Fruit fly (Drosophila melanogaster) whole organism, embryonic: ENCODE measurements around the gene SmydA-2.
A peak's percentile ranks its signal among the peaks of the same experiment; 100 is the strongest.

Experiments
- BEAF-32 ChIP-seq: fragments of 200-800 bp; sonication (Bioruptor generic); optimal IDR thresholded peaks from 3 replicates; lab custom pipeline; 2017; ENCODE audit warnings: missing biosample characterization, missing genetic modification characterization, mild to moderate bottlenecking, moderate library complexity, missing genetic modification reagents
- C15 ChIP-seq: fragments of 200-800 bp; sonication (Bioruptor generic); IDR thresholded peaks from 3 replicates; pipeline ENCODE4 v1.3.6; 2022; ENCODE audit warnings: missing biosample characterization, missing genetic modification characterization
- CG11696 ChIP-seq: fragments of 200-800 bp; sonication (Bioruptor generic); IDR thresholded peaks from 2 replicates; pipeline ENCODE4 v1.3.6; 2022; ENCODE audit warnings: missing biosample characterization, missing genetic modification characterization
- CG13894 ChIP-seq: fragments of 200-800 bp; sonication (Bioruptor generic); optimal IDR thresholded peaks from 3 replicates; lab custom pipeline; 2018; ENCODE audit warnings: missing biosample characterization, mild to moderate bottlenecking, missing genetic modification characterization, moderate library complexity
- CG16815 ChIP-seq: fragments of 200-800 bp; sonication (Bioruptor generic); optimal IDR thresholded peaks from 3 replicates; lab custom pipeline; 2017; ENCODE audit warnings: missing biosample characterization, mild to moderate bottlenecking, missing genetic modification characterization
- CG4360 ChIP-seq: fragments of 200-800 bp; sonication (Bioruptor generic); IDR thresholded peaks from 2 replicates; pipeline ENCODE4 v1.3.6; 2022; ENCODE audit warnings: missing biosample characterization, missing genetic modification characterization
- CG4617 ChIP-seq: fragments of 200-800 bp; sonication (Bioruptor generic); optimal IDR thresholded peaks from 3 replicates; lab custom pipeline; 2016; ENCODE audit warnings: missing biosample characterization, missing genetic modification characterization, borderline replicate concordance
- CG5953 ChIP-seq: fragments of 200-800 bp; sonication (Bioruptor generic); IDR thresholded peaks from 2 replicates; pipeline ENCODE4 v1.3.6; 2022; ENCODE audit warnings: missing biosample characterization, missing genetic modification characterization
- CG6175 ChIP-seq: fragments of 200-800 bp; sonication (Bioruptor generic); IDR thresholded peaks from 3 replicates; pipeline ENCODE4 v1.3.6; 2022; ENCODE audit warnings: missing biosample characterization, missing genetic modification characterization
- CG6765 ChIP-seq: fragments of 200-800 bp; sonication (Bioruptor generic); optimal IDR thresholded peaks from 3 replicates; lab custom pipeline; 2017; ENCODE audit warnings: missing biosample characterization, mild to moderate bottlenecking, missing genetic modification characterization
- CG7786 ChIP-seq: fragments of 200-800 bp; sonication (Bioruptor generic); optimal IDR thresholded peaks from 2 replicates; lab custom pipeline; 2016; ENCODE audit warnings: missing biosample characterization, missing genetic modification characterization
- CG9727 ChIP-seq: fragments of 200-800 bp; sonication (Bioruptor generic); optimal IDR thresholded peaks from 3 replicates; lab custom pipeline; 2017; ENCODE audit warnings: missing biosample characterization, mild to moderate bottlenecking, missing genetic modification characterization
- D19A ChIP-seq: fragments of 200-800 bp; optimal IDR thresholded peaks from 3 replicates; lab custom pipeline; 2019; ENCODE audit warnings: missing biosample characterization, mild to moderate bottlenecking, missing genetic modification characterization, moderate library complexity
- Doc2 ChIP-seq: fragments of 200-800 bp; sonication (Bioruptor generic); IDR thresholded peaks from 2 replicates; pipeline ENCODE4 v1.3.6; 2022; ENCODE audit warnings: missing biosample characterization, missing genetic modification characterization
- Hr3 ChIP-seq: fragments of 200-800 bp; sonication (Bioruptor generic); optimal IDR thresholded peaks from 3 replicates; lab custom pipeline; 2016; ENCODE audit warnings: missing biosample characterization, missing genetic modification characterization
- Hsf ChIP-seq: fragments of 200-800 bp; sonication (Bioruptor generic); optimal IDR thresholded peaks from 3 replicates; lab custom pipeline; 2016; ENCODE audit warnings: missing biosample characterization, missing genetic modification characterization
- MESR4 ChIP-seq: fragments of 200-800 bp; sonication (Bioruptor generic); optimal IDR thresholded peaks from 2 replicates; lab custom pipeline; 2018; ENCODE audit warnings: missing biosample characterization, mild to moderate bottlenecking, missing genetic modification characterization, moderate library complexity
- MTF-1 ChIP-seq: fragments of 200-800 bp; sonication (Bioruptor generic); optimal IDR thresholded peaks from 2 replicates; lab custom pipeline; 2018; ENCODE audit warnings: missing biosample characterization, mild to moderate bottlenecking, missing genetic modification characterization, borderline replicate concordance
- Optix ChIP-seq: fragments of 200-800 bp; sonication (Bioruptor generic); IDR thresholded peaks from 3 replicates; pipeline ENCODE4 v1.3.6; 2022; ENCODE audit warnings: missing biosample characterization, missing genetic modification characterization
- TFAM ChIP-seq: fragments of 200-800 bp; sonication (Bioruptor generic); optimal IDR thresholded peaks from 2 replicates; lab custom pipeline; 2017; ENCODE audit warnings: missing biosample characterization, missing genetic modification characterization, inconsistent platforms
- ash1 ChIP-seq: fragments of 200-800 bp; sonication (Bioruptor generic); optimal IDR thresholded peaks from 2 replicates; lab custom pipeline; 2018; ENCODE audit warnings: missing biosample characterization, mild to moderate bottlenecking, missing genetic modification characterization
- bab2 ChIP-seq: fragments of 200-800 bp; sonication (Bioruptor generic); optimal IDR thresholded peaks from 2 replicates; lab custom pipeline; 2016; ENCODE audit warnings: missing biosample characterization, missing genetic modification characterization
- danr ChIP-seq: fragments of 200-800 bp; sonication (Bioruptor generic); IDR thresholded peaks from 2 replicates; pipeline ENCODE4 v1.3.6; 2022; ENCODE audit warnings: missing biosample characterization, missing genetic modification characterization
- ewg ChIP-seq: fragments of 200-800 bp; sonication (Bioruptor generic); optimal IDR thresholded peaks from 3 replicates; lab custom pipeline; 2017; ENCODE audit warnings: mild to moderate bottlenecking, missing biosample characterization, missing genetic modification reagents, missing genetic modification characterization
- ham ChIP-seq: fragments of 200-800 bp; sonication (Bioruptor generic); IDR thresholded peaks from 2 replicates; pipeline ENCODE4 v1.3.6; 2022; ENCODE audit warnings: missing biosample characterization, missing genetic modification characterization
- ken ChIP-seq: fragments of 200-800 bp; sonication (Bioruptor generic); IDR thresholded peaks from 3 replicates; pipeline ENCODE4 v1.3.6; 2022; ENCODE audit warnings: missing biosample characterization, missing genetic modification characterization
- rib ChIP-seq: fragments of 200-800 bp; sonication (Bioruptor generic); IDR thresholded peaks from 2 replicates; pipeline ENCODE4 v1.3.6; 2022; ENCODE audit warnings: missing biosample characterization, missing genetic modification characterization
- scrt ChIP-seq: fragments of 200-800 bp; sonication (Bioruptor generic); optimal IDR thresholded peaks from 2 replicates; lab custom pipeline; 2018; ENCODE audit warnings: missing biosample characterization, mild to moderate bottlenecking, missing genetic modification characterization, moderate library complexity
- sd ChIP-seq: fragments of 200-800 bp; sonication (Bioruptor generic); optimal IDR thresholded peaks from 3 replicates; lab custom pipeline; 2018; ENCODE audit warnings: missing biosample characterization, mild to moderate bottlenecking, missing genetic modification characterization, moderate library complexity
- so ChIP-seq: fragments of 200-800 bp; sonication (Bioruptor generic); IDR thresholded peaks from 3 replicates; pipeline ENCODE4 v1.3.6; 2022; ENCODE audit warnings: missing biosample characterization, missing genetic modification characterization
- toy ChIP-seq: fragments of 200-800 bp; sonication (Bioruptor generic); IDR thresholded peaks from 2 replicates; pipeline ENCODE4 v1.3.6; 2022; ENCODE audit warnings: missing biosample characterization, missing genetic modification characterization
- unc-4 ChIP-seq: fragments of 200-800 bp; sonication (Bioruptor generic); IDR thresholded peaks from 2 replicates; pipeline ENCODE4 v1.3.6; 2022; ENCODE audit warnings: missing biosample characterization, missing genetic modification characterization; ENCODE audit not compliant: partially characterized antibody
- unpg ChIP-seq: fragments of 200-800 bp; sonication (Bioruptor generic); optimal IDR thresholded peaks from 3 replicates; lab custom pipeline; 2018; ENCODE audit warnings: missing biosample characterization, mild to moderate bottlenecking, missing genetic modification characterization, moderate library complexity
- vfl ChIP-seq: fragments of 200-800 bp; sonication (Bioruptor generic); optimal IDR thresholded peaks from 2 replicates; lab custom pipeline; 2016; ENCODE audit warnings: missing biosample characterization, missing genetic modification characterization

SmydA-2 gene

DNA sequence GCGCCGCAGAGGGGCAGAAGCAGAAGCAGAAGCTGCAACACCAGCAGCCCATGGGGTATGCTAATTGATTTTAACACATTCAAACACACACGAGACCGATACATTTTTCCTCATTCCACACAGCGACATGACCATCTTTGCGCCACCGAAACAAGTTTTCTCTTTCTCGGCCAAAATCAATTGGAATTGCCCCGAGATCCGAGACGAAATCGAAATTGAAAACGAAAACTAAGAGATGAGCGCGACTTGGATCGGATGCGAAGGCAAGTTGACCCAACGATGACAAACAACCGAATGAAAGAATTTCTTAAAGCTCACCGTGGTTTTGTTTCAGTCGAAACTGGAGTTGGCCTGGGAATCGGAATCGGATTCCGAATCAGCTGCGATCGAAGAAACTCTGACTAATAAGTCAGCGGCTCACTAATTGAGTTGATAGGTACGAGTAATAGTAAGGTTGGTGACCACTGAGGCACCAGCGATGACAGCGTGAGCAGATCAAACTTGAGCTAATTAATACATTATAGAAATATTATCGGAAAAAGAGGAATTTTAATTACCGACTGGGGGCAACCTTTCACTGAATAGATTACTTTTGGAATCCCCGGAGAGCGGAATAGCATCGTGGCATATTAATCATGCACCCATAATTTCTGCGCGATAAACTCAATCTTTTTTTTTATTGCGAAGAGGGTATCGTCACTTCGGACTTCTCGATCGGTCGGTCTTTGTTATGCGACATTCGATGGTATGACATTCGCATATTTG is 14.8 kb downstream of the SmydA-2 start, which contains the start of gene CG11619 (continued):
- TF ChIP-seq BEAF-32 (GFP tag; lab: Kevin White, UChicago) (peak; percentile 17), ewg (no peak), bab2 (GFP tag; lab: Kevin White, UChicago) (no peak), sd (tag; lab: Kevin White, UChicago) (peak; percentile 27), CG7786 (GFP tag; lab: Kevin White, UChicago) (no peak), CG4617 (GFP tag; lab: Kevin White, UChicago) (no peak), ken (GFP tag; lab: Robert Waterston, UW) (no peak)
- TF ChIP-seq, all 482 proteins: peak for 16

DNA sequence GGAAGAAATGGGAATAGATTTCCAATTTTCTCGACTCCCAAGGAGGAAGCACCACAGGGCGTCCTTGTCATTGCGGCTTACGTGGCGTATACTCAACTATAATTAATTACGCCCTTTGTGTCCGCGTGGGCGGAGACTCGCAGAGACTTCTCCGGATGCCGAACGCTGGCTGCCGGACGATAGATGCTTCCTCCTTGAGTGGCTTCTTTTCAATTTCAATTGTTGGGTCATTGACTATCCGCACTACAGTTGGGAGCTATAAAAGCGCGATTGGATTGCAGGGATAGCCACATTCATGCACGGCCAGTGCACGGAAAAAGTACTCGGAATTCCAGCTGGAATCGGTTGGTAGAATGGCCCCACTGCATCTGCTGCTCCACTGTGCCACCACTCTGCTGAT is 18.4 kb downstream of the SmydA-2 start, which contains the start of gene CG14075:
CG14075 (plus strand) TSS at position 301 of the 400 bp plus-strand sequence.
- no peak for TF ChIP-seq MESR4
- no peak for TF ChIP-seq CG13894 (tag; lab: Kevin White, UChicago)
- no peak for TF ChIP-seq Doc2
- TF ChIP-seq ash1 (GFP tag; lab: Kevin White, UChicago), result no peak
- no peak for TF ChIP-seq D19A (tag; lab: Kevin White, UChicago)
- no peak for TF ChIP-seq Optix (GFP tag; lab: Robert Waterston, UW)
- TF ChIP-seq CG4360 (GFP tag; lab: Robert Waterston, UW), result no peak
- no peak for TF ChIP-seq unpg
- no peak for TF ChIP-seq TFAM (GFP tag; lab: Kevin White, UChicago)
- TF ChIP-seq Hr3 (GFP tag; lab: Kevin White, UChicago), result no peak
- no peak for TF ChIP-seq C15 (GFP tag; lab: Robert Waterston, UW)
- TF ChIP-seq, all 482 proteins: peak for 0

DNA sequence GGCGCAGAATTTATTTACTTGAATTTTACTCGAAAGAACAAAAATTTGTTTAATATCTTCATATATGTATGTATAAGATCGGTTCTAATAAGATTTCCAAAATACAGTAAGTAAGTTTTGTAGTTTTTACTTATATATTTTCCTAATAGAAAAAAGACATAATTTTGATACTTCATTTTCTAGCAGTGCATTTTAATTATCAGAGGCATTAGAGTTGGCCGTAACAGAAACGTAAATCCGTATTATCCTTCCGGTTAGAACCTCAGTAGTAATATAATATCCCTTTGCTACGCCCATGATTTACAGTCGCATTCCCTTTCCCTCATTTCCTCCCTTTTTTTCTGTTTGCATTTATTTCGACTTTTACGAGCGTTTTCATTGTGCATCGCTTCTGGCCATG is 26.3 kb downstream of the SmydA-2 start:
- no peak for TF ChIP-seq danr
- no peak for TF ChIP-seq CG5953 (GFP tag; lab: Robert Waterston, UW)
- TF ChIP-seq CG16815 (GFP tag; lab: Kevin White, UChicago), result no peak
- TF ChIP-seq ham, result no peak
- TF ChIP-seq so (GFP tag; lab: Robert Waterston, UW), result no peak
- TF ChIP-seq CG6175 (GFP tag; lab: Robert Waterston, UW), result no peak
- TF ChIP-seq vfl (GFP tag; lab: Kevin White, UChicago), result no peak
- no peak for TF ChIP-seq CG11696 (GFP tag; lab: Robert Waterston, UW)
- no peak for TF ChIP-seq scrt
- no peak for TF ChIP-seq rib
- TF ChIP-seq toy (GFP tag; lab: Robert Waterston, UW), result no peak
- no peak for TF ChIP-seq unc-4 (GFP tag; lab: Robert Waterston, UW)
- TF ChIP-seq Hsf, result no peak
- TF ChIP-seq CG9727 (GFP tag; lab: Kevin White, UChicago), result no peak
- TF ChIP-seq MTF-1 (GFP tag; lab: Kevin White, UChicago), result no peak
- TF ChIP-seq CG6765 (GFP tag; lab: Kevin White, UChicago), result no peak
